Worm (Caenorhabditis elegans): ENCODE data around the gene F09C6.12.

F09C6.12 gene

DNA sequence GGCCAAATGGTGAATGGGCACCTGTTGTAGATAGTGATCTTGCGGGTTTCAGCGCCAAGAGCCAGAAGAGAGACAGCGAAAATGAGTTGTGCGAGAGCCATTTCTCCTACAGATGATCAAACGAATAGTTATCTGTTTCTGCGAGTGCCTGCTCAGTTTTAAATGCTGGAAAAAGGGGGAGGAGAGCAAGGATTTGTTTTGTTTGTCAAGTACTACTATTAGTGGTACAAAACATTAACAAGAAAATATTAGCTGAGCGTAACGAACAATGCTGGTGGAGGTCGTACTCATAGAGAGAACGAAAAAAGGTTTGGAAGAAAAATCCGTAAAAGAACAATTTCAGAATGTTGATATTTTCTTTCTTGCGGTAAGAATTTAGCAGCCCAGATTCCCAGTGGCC is 11.3 kb upstream of the F09C6.12 start, which contains the start of gene thn-4:
TSS of gene thn-4 (minus strand) at position 101 of the 400 bp plus-strand sequence.
- TF ChIP-seq efl-1 (optimal IDR thresholded peaks at IDR 0.05) (no peak), efl-1 (GFP tag; optimal IDR thresholded peaks at IDR 0.05 in 1 of 2) (peak in 1 of 2 experiments; percentile 24), sup-37 (GFP tag; optimal IDR thresholded peaks at IDR 0.05) (no peak)

DNA sequence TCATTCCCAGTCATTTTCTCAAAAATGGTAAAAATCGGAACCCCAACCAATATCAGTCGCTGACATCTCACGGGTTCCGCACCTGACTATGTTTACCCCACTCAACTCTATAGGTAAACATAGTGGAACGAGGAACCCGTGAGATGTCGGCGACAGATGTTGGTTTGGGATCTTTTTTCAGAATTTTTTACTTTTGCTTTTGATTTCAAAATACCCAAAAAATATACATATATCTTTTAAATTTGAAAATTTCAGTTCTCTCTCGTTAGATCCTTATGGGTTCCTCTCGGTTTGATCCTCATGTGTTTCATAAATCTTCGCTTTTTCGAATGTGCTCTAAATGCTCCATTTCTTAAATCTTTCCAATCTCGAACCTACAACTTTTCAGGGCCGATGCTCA is 9.0 kb upstream of the F09C6.12 start, which contains the start of gene srw-23:
TSS of gene srw-23 (plus strand) at position 301 of the 400 bp plus-strand sequence.
- TF ChIP-seq efl-1 (optimal IDR thresholded peaks at IDR 0.05): no peak
- TF ChIP-seq efl-1 (GFP tag; optimal IDR thresholded peaks at IDR 0.05 in 1 of 2): peak in 1 of 2 experiments; percentile 30
- no peak for TF ChIP-seq lin-39 (tag; optimal IDR thresholded peaks at IDR 0.05)
- no peak for TF ChIP-seq snpc-4 (tag; optimal IDR thresholded peaks at IDR 0.05)

DNA sequence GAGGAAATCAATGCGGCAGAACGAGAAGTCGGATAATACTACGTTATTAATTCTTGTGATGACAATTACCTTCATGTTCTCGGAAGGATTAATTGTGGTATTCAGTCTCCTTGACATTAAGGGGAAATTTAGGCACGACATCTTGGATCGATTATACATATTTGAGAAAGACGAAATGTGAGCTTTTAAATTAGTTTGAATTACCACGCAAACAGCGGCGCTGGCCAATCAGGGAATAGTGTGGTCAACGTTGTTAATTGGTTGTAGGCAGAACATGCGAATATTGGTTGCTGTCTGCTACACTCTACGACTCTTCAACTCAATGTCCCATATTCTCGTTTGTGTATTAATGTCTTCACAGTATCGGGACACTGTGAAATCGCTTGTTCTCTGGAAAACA is 7.7 kb upstream of the F09C6.12 start, which contains the start of gene F49A5.10:
TSS of gene F49A5.10 (plus strand) at position 301 of the 400 bp plus-strand sequence.
- TF ChIP-seq nhr-47 (tag; optimal IDR thresholded peaks at IDR 0.05) (no peak), lin-13 (GFP tag; optimal IDR thresholded peaks at IDR 0.05) (no peak), ceh-8 (GFP tag; optimal IDR thresholded peaks at IDR 0.05) (no peak), C04F5.9 (tag; optimal IDR thresholded peaks at IDR 0.05) (no peak), lin-14 (GFP tag; optimal IDR thresholded peaks at IDR 0.05) (no peak), unc-62 (GFP tag; optimal IDR thresholded peaks at IDR 0.05) (no peak), unc-98 (GFP tag; IDR thresholded peaks at IDR 0.05) (no peak), unc-130 (tag; optimal IDR thresholded peaks at IDR 0.05) (no peak), nhr-90 (tag; optimal IDR thresholded peaks at IDR 0.05; ENCODE audit: poor library complexity) (no peak), zip-4 (GFP tag; optimal IDR thresholded peaks at IDR 0.05) (no peak), ceh-63 (GFP tag; optimal IDR thresholded peaks at IDR 0.05) (no peak), tbx-2 (tag; optimal IDR thresholded peaks at IDR 0.05) (no peak)

DNA sequence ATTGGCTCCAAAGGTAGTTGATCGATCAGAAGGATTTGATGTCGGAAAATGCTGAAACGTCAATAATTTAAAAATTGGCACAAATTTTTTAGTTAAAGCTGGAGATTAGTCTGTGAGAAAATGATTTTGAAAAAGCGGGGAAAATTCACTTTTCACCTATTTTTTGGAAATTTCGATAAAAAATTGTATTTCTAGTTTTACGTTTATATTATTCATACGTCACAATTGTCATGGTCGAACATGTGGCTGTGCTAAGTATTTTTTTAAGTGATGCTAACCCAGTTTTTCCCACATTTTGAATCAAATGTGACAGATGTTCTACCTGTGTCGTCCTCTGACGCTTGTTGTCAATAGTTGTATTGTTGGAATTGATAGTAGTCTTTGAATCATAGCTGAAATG is 3.1 kb upstream of the F09C6.12 start:
- TF ChIP-seq nhr-85 (tag) (no peak), unc-98 (GFP tag; IDR thresholded peaks at IDR 0.05) (no peak), hlh-4 (tag; optimal IDR thresholded peaks at IDR 0.05) (no peak), ces-1 (GFP tag; optimal IDR thresholded peaks at IDR 0.05) (no peak), tlp-1 (tag; optimal IDR thresholded peaks at IDR 0.05) (no peak), lin-13 (GFP tag; optimal IDR thresholded peaks at IDR 0.05) (no peak), ztf-4 (tag; optimal IDR thresholded peaks at IDR 0.05) (no peak), pqm-1 (tag; optimal IDR thresholded peaks at IDR 0.05) (no peak), unc-62 (GFP tag; optimal IDR thresholded peaks at IDR 0.05) (no peak), fkh-4 (tag; optimal IDR thresholded peaks at IDR 0.05; ENCODE audit: borderline replicate concordance) (no peak), nhr-77 (tag; optimal IDR thresholded peaks at IDR 0.05) (no peak), C34B4.2 (tag; optimal IDR thresholded peaks at IDR 0.05) (no peak), blmp-1 (tag; optimal IDR thresholded peaks at IDR 0.05) (no peak), snpc-4 (tag; optimal IDR thresholded peaks at IDR 0.05) (no peak), Y116A8C.19 (tag; optimal IDR thresholded peaks at IDR 0.05; ENCODE audit: borderline replicate concordance) (no peak), C04F5.9 (tag; optimal IDR thresholded peaks at IDR 0.05) (no peak), ceh-8 (GFP tag; optimal IDR thresholded peaks at IDR 0.05) (no peak), zag-1 (tag; optimal IDR thresholded peaks at IDR 0.05) (no peak), egl-27 (tag; optimal IDR thresholded peaks at IDR 0.05) (no peak), lin-35 (GFP tag; optimal IDR thresholded peaks at IDR 0.05) (no peak)

DNA sequence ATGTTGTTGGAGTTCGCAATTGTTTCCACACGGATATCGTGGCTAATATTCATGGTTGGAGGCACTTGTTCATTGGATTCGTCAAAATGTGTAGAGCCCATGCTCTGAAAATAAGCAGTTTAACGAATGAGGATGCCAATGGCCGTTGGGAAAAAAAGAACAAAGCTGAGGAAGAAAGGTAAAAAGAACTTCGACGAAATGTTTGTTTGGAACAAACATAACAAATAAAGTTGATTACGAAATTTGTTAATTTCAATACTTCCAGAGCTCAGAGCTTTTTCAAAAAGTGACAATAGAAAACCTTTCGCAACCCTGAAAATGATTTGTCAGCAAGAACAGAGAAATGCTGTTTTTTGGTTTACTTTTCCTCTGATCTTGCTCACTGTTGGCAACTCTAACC is 2.6 kb upstream of the F09C6.12 start, which contains the start of gene F09C6.3:
TSS of gene F09C6.3 (minus strand) at position 101 of the 400 bp plus-strand sequence.
- no peak for TF ChIP-seq dsc-1 (tag; optimal IDR thresholded peaks at IDR 0.05)

DNA sequence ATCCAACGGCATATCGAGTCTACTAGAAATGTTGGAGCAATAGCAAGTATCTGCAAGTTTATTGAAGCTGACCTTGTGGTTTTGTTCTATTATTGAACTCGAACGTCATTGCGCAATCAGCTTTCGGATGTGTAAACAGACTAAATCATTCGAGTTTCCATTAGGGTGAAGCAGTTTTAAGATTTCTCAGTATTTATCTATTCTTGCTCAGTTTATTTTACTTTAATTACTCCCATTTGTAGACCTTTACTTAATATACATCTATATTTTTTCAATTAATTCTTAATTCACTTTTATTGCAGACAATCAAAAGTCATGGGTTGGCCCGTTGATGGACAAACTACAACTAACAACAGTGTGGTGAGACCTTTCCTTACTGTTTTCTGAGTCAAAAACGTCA is 2.0 kb upstream of the F09C6.12 start, which contains the start of gene F09C6.14:
TSS of gene F09C6.14 (plus strand) at position 301 of the 400 bp plus-strand sequence.
- no peak for TF ChIP-seq pqm-1 (tag; optimal IDR thresholded peaks at IDR 0.05)
- no peak for TF ChIP-seq jun-1 (tag; optimal IDR thresholded peaks at IDR 0.05)
- no peak for TF ChIP-seq isw-1 (GFP tag; IDR thresholded peaks at IDR 0.05)
- no peak for TF ChIP-seq sox-4 (tag; optimal IDR thresholded peaks at IDR 0.05)
- TF ChIP-seq grh-1 (GFP tag; IDR thresholded peaks at IDR 0.05): no peak
- no peak for TF ChIP-seq nhr-11 (tag; optimal IDR thresholded peaks at IDR 0.05)
- TF ChIP-seq dpl-1 (GFP tag; optimal IDR thresholded peaks at IDR 0.05): no peak
- no peak for TF ChIP-seq nhr-77 (tag; optimal IDR thresholded peaks at IDR 0.05)
- no peak for TF ChIP-seq alr-1 (tag; optimal IDR thresholded peaks at IDR 0.05; ENCODE audit: borderline replicate concordance)
- no peak for TF ChIP-seq C04F5.9 (tag; optimal IDR thresholded peaks at IDR 0.05)
- TF ChIP-seq pax-3 (tag; optimal IDR thresholded peaks at IDR 0.05): no peak
- no peak for TF ChIP-seq ceh-82 (tag; optimal IDR thresholded peaks at IDR 0.05)

Measured in whole organism, L1 larva.